Worm (Caenorhabditis elegans) whole organism, L1 larva: ENCODE data around the gene F56D2.2.

Experiments used
- ama-1 ChIP-seq: fragments of 150-350 bp; optimal IDR thresholded peaks from 2 replicates; lab custom pipeline; 2014
- ces-1 ChIP-seq: fragments of 150-350 bp; optimal IDR thresholded peaks from 2 replicates; lab custom pipeline; 2014; ENCODE audit warnings: missing biosample characterization, missing genetic modification reagents, missing genetic modification characterization
- vab-15 ChIP-seq: sonication (generic microtip); optimal IDR thresholded peaks from 2 replicates; lab custom pipeline; 2017; ENCODE audit warnings: missing genotype, mild to moderate bottlenecking, missing genetic modification characterization, missing compliant biosample characterization
- zag-1 ChIP-seq: fragments of 150-350 bp; optimal IDR thresholded peaks from 2 replicates; lab custom pipeline; 2014; ENCODE audit warnings: missing biosample characterization, missing genetic modification characterization

DNA sequence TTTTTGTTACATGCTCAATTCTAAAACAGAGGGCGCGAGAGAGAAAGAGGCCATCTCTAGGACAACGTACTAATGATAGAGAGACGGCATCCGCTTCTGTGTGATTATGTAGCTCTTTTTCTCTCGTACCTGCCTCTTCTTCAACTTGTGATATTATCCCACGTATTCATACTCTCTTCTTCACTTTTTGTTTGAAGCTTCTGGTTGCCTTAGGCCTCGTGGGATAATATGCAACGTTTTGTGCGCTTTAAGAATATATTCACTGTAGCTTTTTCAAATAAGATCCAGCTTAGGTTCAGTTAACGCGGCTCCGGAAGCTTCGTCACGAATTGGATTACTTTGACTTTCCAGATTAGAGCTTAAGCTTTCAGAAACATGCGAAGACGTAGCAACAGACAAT lies 4.3 kb upstream of the F56D2.2 start, which contains the start of the genes F56D2.8 and uev-2:
- TF ChIP-seq ces-1 (no peak), vab-15 (tag; lab: Kevin White, UChicago) (no peak), ama-1 (lab: Kevin White, UChicago) (no peak), zag-1 (tag; lab: Kevin White, UChicago) (no peak)
